Worm (Caenorhabditis elegans) whole organism, mixed stage, embryonic: ENCODE results near the gene nhr-267.

ENCODE experiments used
- M03D4.4 ChIP-seq: sonication (generic microtip); optimal IDR thresholded peaks from 2 replicates; lab custom pipeline; 2017; ENCODE audit warnings: mild to moderate bottlenecking, missing genetic modification characterization, missing compliant biosample characterization
- bed-3 ChIP-seq: fragments of 200-800 bp; sonication (Bioruptor generic); optimal IDR thresholded peaks from 3 replicates; lab custom pipeline; 2018; ENCODE audit warnings: mild to moderate bottlenecking, missing genetic modification characterization, moderate library complexity, missing compliant biosample characterization
- blmp-1 ChIP-seq: fragments of 150-350 bp; optimal IDR thresholded peaks from 2 replicates; lab custom pipeline; 2014; ENCODE audit warnings: missing biosample characterization, missing genetic modification characterization
- ceh-39 ChIP-seq: fragments of 150-350 bp; optimal IDR thresholded peaks from 2 replicates; lab custom pipeline; 2014; ENCODE audit warnings: missing biosample characterization, missing genetic modification characterization
- ceh-43 ChIP-seq: fragments of 200-800 bp; sonication (Bioruptor generic); optimal IDR thresholded peaks from 2 replicates; lab custom pipeline; 2018; ENCODE audit warnings: mild to moderate bottlenecking, missing genetic modification characterization, moderate library complexity, missing compliant biosample characterization
- ceh-83 ChIP-seq: fragments of 200-800 bp; sonication (Bioruptor generic); optimal IDR thresholded peaks from 2 replicates; lab custom pipeline; 2018; ENCODE audit warnings: mild to moderate bottlenecking, missing genetic modification characterization, missing compliant biosample characterization
- ces-1 ChIP-seq: fragments of 150-350 bp; optimal IDR thresholded peaks from 2 replicates; lab custom pipeline; 2014; ENCODE audit warnings: missing biosample characterization, missing genetic modification reagents, missing genetic modification characterization
- cnd-1 ChIP-seq: fragments of 200-800 bp; sonication (Bioruptor generic); optimal IDR thresholded peaks from 2 replicates; lab custom pipeline; 2018; ENCODE audit warnings: mild to moderate bottlenecking, missing genetic modification characterization, missing compliant biosample characterization
- drap-1 ChIP-seq: fragments of 200-800 bp; sonication (Bioruptor generic); optimal IDR thresholded peaks from 3 replicates; lab custom pipeline; 2018; ENCODE audit warnings: mild to moderate bottlenecking, missing genetic modification characterization, missing compliant biosample characterization
- elt-1 ChIP-seq: sonication (generic microtip); optimal IDR thresholded peaks from 2 replicates; lab custom pipeline; 2017; ENCODE audit warnings: missing genetic modification characterization, mild to moderate bottlenecking, missing compliant biosample characterization, antibody characterized with exemption, moderate library complexity, borderline replicate concordance; ENCODE audit not compliant: insufficient read depth
- elt-3 ChIP-seq: fragments of 150-350 bp; optimal IDR thresholded peaks from 2 replicates; lab custom pipeline; 2014; ENCODE audit warnings: missing biosample characterization, missing genetic modification characterization
- flh-1 ChIP-seq: fragments of 200-800 bp; sonication (Bioruptor generic); optimal IDR thresholded peaks from 2 replicates; lab custom pipeline; 2018; ENCODE audit warnings: mild to moderate bottlenecking, missing genetic modification characterization, moderate library complexity, missing compliant biosample characterization
- hlh-1 ChIP-seq: fragments of 150-350 bp; optimal IDR thresholded peaks from 2 replicates; lab custom pipeline; 2014; ENCODE audit warnings: missing biosample characterization, missing genetic modification reagents, missing genetic modification characterization
- lin-13 ChIP-seq: fragments of 150-350 bp; optimal IDR thresholded peaks from 2 replicates; lab custom pipeline; 2014; ENCODE audit warnings: missing biosample characterization, missing genetic modification characterization
- lin-32 ChIP-seq: fragments of 200-800 bp; sonication (Bioruptor generic); optimal IDR thresholded peaks from 2 replicates; lab custom pipeline; 2018; ENCODE audit warnings: mild to moderate bottlenecking, missing genetic modification characterization, missing compliant biosample characterization
- lsy-2 ChIP-seq: fragments of 150-350 bp; optimal IDR thresholded peaks from 2 replicates; lab custom pipeline; 2014; ENCODE audit warnings: missing biosample characterization, missing genetic modification characterization
- mep-1 ChIP-seq: fragments of 150-350 bp; optimal IDR thresholded peaks from 2 replicates; lab custom pipeline; 2017; ENCODE audit warnings: missing biosample characterization, missing genetic modification reagents, missing genetic modification characterization, inconsistent platforms
- mls-2 ChIP-seq: sonication (generic microtip); optimal IDR thresholded peaks from 2 replicates; lab custom pipeline; 2016; ENCODE audit warnings: mild to moderate bottlenecking, missing genetic modification characterization, moderate library complexity, missing compliant biosample characterization
- nhr-12 ChIP-seq: fragments of 150-350 bp; optimal IDR thresholded peaks from 2 replicates; lab custom pipeline; 2014; ENCODE audit warnings: missing biosample characterization, missing genetic modification characterization
- nhr-2 ChIP-seq: fragments of 150-350 bp; optimal IDR thresholded peaks from 2 replicates; lab custom pipeline; 2014; ENCODE audit warnings: missing biosample characterization, missing genetic modification characterization
- nhr-237 ChIP-seq: fragments of 150-350 bp; optimal IDR thresholded peaks from 2 replicates; lab custom pipeline; 2014; ENCODE audit warnings: missing biosample characterization, missing genetic modification characterization
- nhr-28 ChIP-seq: fragments of 150-350 bp; optimal IDR thresholded peaks from 2 replicates; lab custom pipeline; 2014; ENCODE audit warnings: missing biosample characterization, missing genetic modification characterization
- pha-4 ChIP-seq: fragments of 150-350 bp; optimal IDR thresholded peaks from 2 replicates; lab custom pipeline; 2018; ENCODE audit warnings: missing biosample characterization, missing genetic modification reagents, missing genetic modification characterization
- snpc-4 ChIP-seq: fragments of 150-350 bp; optimal IDR thresholded peaks from 2 replicates; lab custom pipeline; 2014; ENCODE audit warnings: missing biosample characterization, missing genetic modification characterization
- sptf-1 ChIP-seq: sonication (generic microtip); optimal IDR thresholded peaks from 2 replicates; lab custom pipeline; 2017; ENCODE audit warnings: mild to moderate bottlenecking, missing genetic modification characterization, moderate library complexity, missing compliant biosample characterization
- tbx-8 ChIP-seq: fragments of 200-800 bp; sonication (Bioruptor generic); optimal IDR thresholded peaks from 2 replicates; lab custom pipeline; 2018; ENCODE audit warnings: mild to moderate bottlenecking, missing genetic modification characterization, moderate library complexity, missing compliant biosample characterization
- unc-120 ChIP-seq: sonication (generic microtip); optimal IDR thresholded peaks from 2 replicates; lab custom pipeline; 2017; ENCODE audit warnings: missing genetic modification characterization, missing compliant biosample characterization; ENCODE audit not compliant: poor library complexity, severe bottlenecking
- unc-39 ChIP-seq: fragments of 150-350 bp; optimal IDR thresholded peaks from 2 replicates; lab custom pipeline; 2014; ENCODE audit warnings: missing biosample characterization, missing genetic modification characterization
- unc-62 ChIP-seq: fragments of 150-350 bp; optimal IDR thresholded peaks from 2 replicates; lab custom pipeline; 2014; ENCODE audit warnings: missing biosample characterization, missing genetic modification reagents, missing genetic modification characterization
- zip-8 ChIP-seq: fragments of 150-350 bp; optimal IDR thresholded peaks from 2 replicates; lab custom pipeline; 2014; ENCODE audit warnings: missing biosample characterization, missing genetic modification characterization
- ztf-11 ChIP-seq: fragments of 150-350 bp; optimal IDR thresholded peaks from 2 replicates; lab custom pipeline; 2014; ENCODE audit warnings: missing biosample characterization, missing genetic modification characterization

nhr-267 gene

ce11 chrIV:9267581-9267980 lies 18.6 kb downstream of the nhr-267 start:
- TF ChIP-seq unc-62 (GFP tag; lab: Kevin White, UChicago) (no peak), cnd-1 (tag; lab: Kevin White, UChicago) (peak; percentile 28), nhr-2 (tag; lab: Kevin White, UChicago) (peak; percentile 74)

ce11 chrIV:9266464-9266863 lies 19.7 kb downstream of the nhr-267 start, which contains the start of gene Y11D7A.19:
Gene Y11D7A.19 (minus strand): TSS chrIV:9266564.
- TF ChIP-seq elt-1 (tag; lab: Kevin White, UChicago) = no peak
- TF ChIP-seq snpc-4 (tag; lab: Kevin White, UChicago) = no peak
- no peak for TF ChIP-seq pha-4 (tag; lab: Kevin White, UChicago)
- no peak for TF ChIP-seq lsy-2 (tag; lab: Kevin White, UChicago)
- no peak for TF ChIP-seq nhr-12
- TF ChIP-seq ceh-83 (GFP tag; lab: Kevin White, UChicago) = no peak
- no peak for TF ChIP-seq nhr-28 (tag; lab: Kevin White, UChicago)
- TF ChIP-seq ztf-11 (tag; lab: Kevin White, UChicago) = no peak
- no peak for TF ChIP-seq ceh-43 (GFP tag; lab: Kevin White, UChicago)
- TF ChIP-seq unc-39 = no peak
- no peak for TF ChIP-seq nhr-2 (tag; lab: Kevin White, UChicago)
- TF ChIP-seq mls-2 (tag; lab: Kevin White, UChicago) = no peak
- no peak for TF ChIP-seq hlh-1 (tag; lab: Kevin White, UChicago)
- TF ChIP-seq ceh-39 (tag; lab: Kevin White, UChicago) = no peak
- TF ChIP-seq unc-120 = no peak
- no peak for TF ChIP-seq mep-1 (tag; lab: Kevin White, UChicago)
- no peak for TF ChIP-seq cnd-1 (tag; lab: Kevin White, UChicago)
- no peak for TF ChIP-seq nhr-237 (tag; lab: Kevin White, UChicago)
- no peak for TF ChIP-seq ces-1 (GFP tag; lab: Kevin White, UChicago)

ce11 chrIV:9264513-9264912 lies 21.7 kb downstream of the nhr-267 start:
- TF ChIP-seq nhr-237 (tag; lab: Kevin White, UChicago) (no peak), lin-32 (no peak), cnd-1 (tag; lab: Kevin White, UChicago) (no peak), blmp-1 (no peak), bed-3 (no peak), ces-1 (GFP tag; lab: Kevin White, UChicago) (no peak), nhr-28 (tag; lab: Kevin White, UChicago) (no peak), drap-1 (GFP tag; lab: Kevin White, UChicago) (no peak), zip-8 (tag; lab: Kevin White, UChicago) (no peak)
- TF ChIP-seq, all 35 proteins: peak for 0

- TF ChIP-seq flh-1 (GFP tag; lab: Kevin White, UChicago) = no peak
- TF ChIP-seq lin-32 = peak; percentile 91
- peak; percentile 18 for TF ChIP-seq ces-1 (GFP tag; lab: Kevin White, UChicago)
- TF ChIP-seq ceh-39 (tag; lab: Kevin White, UChicago) = peak; percentile 42
- no peak for TF ChIP-seq zip-8 (tag; lab: Kevin White, UChicago)
- peak; percentile 56 for TF ChIP-seq drap-1 (GFP tag; lab: Kevin White, UChicago)
- TF ChIP-seq M03D4.4 (tag; lab: Kevin White, UChicago) = peak; percentile 27
- TF ChIP-seq hlh-1 (tag; lab: Kevin White, UChicago) = peak; percentile 64
- peak; percentile 25 for TF ChIP-seq unc-62 (GFP tag; lab: Kevin White, UChicago)
- no peak for TF ChIP-seq ceh-43 (GFP tag; lab: Kevin White, UChicago)
- TF ChIP-seq pha-4 (tag; lab: Kevin White, UChicago) = peak; percentile 35
- TF ChIP-seq lin-13 (tag; lab: Kevin White, UChicago) = no peak
- peak; percentile 55 for TF ChIP-seq mep-1 (tag; lab: Kevin White, UChicago)
- TF ChIP-seq cnd-1 (tag; lab: Kevin White, UChicago) = peak; percentile 93
- peak; percentile 69 for TF ChIP-seq sptf-1
- peak; percentile 17 for TF ChIP-seq ceh-83 (GFP tag; lab: Kevin White, UChicago)
- TF ChIP-seq tbx-8 (GFP tag; lab: Kevin White, UChicago) = no peak
- no peak for TF ChIP-seq elt-1 (tag; lab: Kevin White, UChicago)
- peak; percentile 68 for TF ChIP-seq mls-2 (tag; lab: Kevin White, UChicago)
- no peak for TF ChIP-seq elt-3
- no peak for TF ChIP-seq nhr-237 (tag; lab: Kevin White, UChicago)
- TF ChIP-seq nhr-12 = no peak
- no peak for TF ChIP-seq unc-120
- TF ChIP-seq lsy-2 (tag; lab: Kevin White, UChicago) = no peak
- peak; percentile 37 for TF ChIP-seq ztf-11 (tag; lab: Kevin White, UChicago)
- peak; percentile 73 for TF ChIP-seq nhr-2 (tag; lab: Kevin White, UChicago)
- TF ChIP-seq bed-3 = no peak
- TF ChIP-seq, all 35 proteins: peak for 15
Measured at ce11 chrIV:9263812-9264320, 22.3 kb downstream of the nhr-267 start, which contains the start of gene flh-1. Gene flh-1 (minus strand): TSS chrIV:9264270.
